Worm (Caenorhabditis elegans): ENCODE data around the gene syx-3.
A peak's percentile ranks its signal among the peaks of the same experiment; 100 is the strongest.

Gene syx-3

DNA sequence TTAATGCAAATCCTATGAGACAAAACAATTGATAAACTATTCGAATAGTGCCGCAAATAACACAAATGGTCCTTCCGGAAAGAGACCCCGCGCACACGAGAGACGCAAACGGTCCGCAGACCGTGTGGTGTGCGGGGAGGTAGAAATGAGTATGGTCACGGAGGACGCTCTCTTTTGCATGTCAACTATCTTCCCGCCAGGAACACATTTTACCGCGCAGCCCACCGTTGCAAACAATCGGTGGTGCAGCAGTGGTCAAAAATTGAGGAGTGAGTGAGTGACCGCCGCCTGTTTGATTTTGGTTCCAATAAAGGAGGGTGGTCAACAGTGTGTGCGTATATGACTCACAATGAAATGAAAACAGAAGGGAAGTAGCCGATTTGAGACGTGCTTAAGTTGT, 11.8 kb downstream of the syx-3 start:
- peak; percentile 23 for TF ChIP-seq cog-1 (tag; optimal IDR thresholded peaks at IDR 0.05)
- no peak for TF ChIP-seq ref-1 (GFP tag; conservative IDR thresholded peaks at IDR 0.05)
- TF ChIP-seq flt-1 (GFP tag; IDR thresholded peaks at IDR 0.05), result no peak
- no peak for TF ChIP-seq ztf-29 (GFP tag; IDR thresholded peaks at IDR 0.05)

DNA sequence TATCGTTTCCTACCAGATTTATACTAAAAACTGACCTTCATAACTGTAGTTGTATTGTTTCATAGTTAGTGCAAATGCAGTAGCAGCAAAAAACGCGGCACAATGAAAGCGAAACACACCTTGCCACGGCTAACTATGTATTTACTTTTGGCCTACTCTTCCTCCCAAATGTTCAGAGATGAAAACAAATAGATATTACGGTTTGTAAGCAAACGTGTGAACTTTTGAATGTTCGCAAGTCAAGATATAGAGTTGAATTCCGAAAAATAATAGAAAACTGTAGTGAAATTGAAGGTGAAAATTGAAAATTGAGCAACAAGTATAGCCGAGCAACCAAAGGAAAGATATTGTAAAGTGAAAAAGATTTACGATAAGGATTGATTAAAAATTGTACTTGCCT, 15.3 kb downstream of the syx-3 start, which contains the start of gene chtl-1:
Gene chtl-1 (minus strand): TSS at position 101 of the 400 bp plus-strand sequence.
- TF ChIP-seq tab-1 (GFP tag; IDR thresholded peaks at IDR 0.05) (no peak), ref-1 (GFP tag; conservative IDR thresholded peaks at IDR 0.05) (no peak), T22C8.4 (GFP tag; IDR thresholded peaks at IDR 0.05) (no peak), flt-1 (GFP tag; IDR thresholded peaks at IDR 0.05) (no peak), med-1 (GFP tag; optimal IDR thresholded peaks at IDR 0.05; ENCODE audit: insufficient read depth) (no peak), klf-2 (GFP tag; conservative IDR thresholded peaks at IDR 0.05) (no peak)

DNA sequence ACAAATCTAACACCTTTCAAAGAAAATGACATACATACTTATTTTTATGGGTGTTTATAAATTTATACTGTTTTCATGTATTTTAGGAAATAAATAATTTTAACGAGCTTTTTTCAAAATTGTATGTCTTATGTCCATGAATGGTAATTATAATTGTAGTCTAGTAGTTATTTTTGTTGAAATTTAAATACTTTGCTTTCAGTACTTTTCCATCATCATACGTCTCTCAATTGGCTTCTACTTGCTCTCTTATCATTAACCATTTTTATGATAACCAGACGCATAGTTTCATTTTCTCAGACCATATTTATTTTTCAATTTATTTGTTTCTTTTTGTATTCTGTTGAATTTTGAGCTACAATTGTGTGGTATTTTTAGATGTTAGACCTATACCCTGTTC, 16.5 kb downstream of the syx-3 start, which contains the start of gene F35C8.5:
Gene F35C8.5 (plus strand): TSS at position 377 of the 400 bp plus-strand sequence.
- TF ChIP-seq klf-2 (GFP tag; conservative IDR thresholded peaks at IDR 0.05) (no peak), ztf-29 (GFP tag; IDR thresholded peaks at IDR 0.05) (no peak), flt-1 (GFP tag; IDR thresholded peaks at IDR 0.05) (no peak), med-1 (GFP tag; optimal IDR thresholded peaks at IDR 0.05; ENCODE audit: insufficient read depth) (no peak), cog-1 (tag; optimal IDR thresholded peaks at IDR 0.05) (no peak), ref-1 (GFP tag; conservative IDR thresholded peaks at IDR 0.05) (no peak), T22C8.4 (GFP tag; IDR thresholded peaks at IDR 0.05) (no peak), ztf-23 (GFP tag; IDR thresholded peaks at IDR 0.05) (no peak), tab-1 (GFP tag; IDR thresholded peaks at IDR 0.05) (no peak)

DNA sequence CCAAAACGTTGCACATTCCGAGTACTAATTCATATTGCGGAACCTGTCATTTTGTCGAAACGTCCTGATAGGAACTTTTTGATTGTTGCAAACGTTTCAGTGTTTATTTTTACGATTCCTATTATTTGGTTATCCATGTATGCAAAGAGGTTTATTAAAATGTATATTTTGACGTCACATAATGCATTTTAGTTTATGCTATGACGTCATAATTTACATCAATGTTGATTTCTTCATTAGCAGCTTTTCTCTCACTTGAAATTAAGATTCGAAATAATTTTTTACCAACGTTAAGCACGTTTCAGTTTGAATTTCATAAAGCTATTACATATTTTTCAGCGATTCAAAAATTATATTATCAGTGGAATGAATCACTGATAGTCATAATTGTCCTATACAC, 17.7 kb downstream of the syx-3 start:
- no peak for TF ChIP-seq ztf-29 (GFP tag; IDR thresholded peaks at IDR 0.05)
- TF ChIP-seq flt-1 (GFP tag; IDR thresholded peaks at IDR 0.05), result no peak
- no peak for TF ChIP-seq klf-2 (GFP tag; conservative IDR thresholded peaks at IDR 0.05)
- TF ChIP-seq tab-1 (GFP tag; IDR thresholded peaks at IDR 0.05), result no peak
- TF ChIP-seq med-1 (GFP tag; optimal IDR thresholded peaks at IDR 0.05; ENCODE audit: insufficient read depth), result no peak
- TF ChIP-seq T22C8.4 (GFP tag; IDR thresholded peaks at IDR 0.05), result no peak
- no peak for TF ChIP-seq ref-1 (GFP tag; conservative IDR thresholded peaks at IDR 0.05)
- no peak for TF ChIP-seq cog-1 (tag; optimal IDR thresholded peaks at IDR 0.05)
- no peak for TF ChIP-seq ztf-23 (GFP tag; IDR thresholded peaks at IDR 0.05)

DNA sequence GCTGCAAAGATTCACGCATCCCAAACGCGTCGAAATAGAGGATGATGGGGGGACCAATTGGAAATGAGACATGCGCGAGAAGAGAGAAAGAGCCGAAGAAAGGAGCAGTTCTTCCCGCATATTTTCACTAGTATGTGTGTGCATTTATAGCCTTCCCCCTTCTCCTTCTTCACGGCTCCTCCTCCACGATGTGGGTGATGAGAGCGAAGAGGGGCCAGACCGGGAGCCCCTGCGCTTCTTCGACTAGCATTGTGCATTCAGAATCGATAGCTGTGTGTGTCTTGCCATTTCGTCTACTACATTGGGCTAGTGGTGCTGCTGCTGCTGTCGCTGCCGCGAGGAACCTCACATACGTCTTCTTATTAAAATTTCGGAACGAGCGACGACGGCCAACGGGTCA, 19.3 kb downstream of the syx-3 start, which contains the start of gene jkk-1:
Gene jkk-1 (plus strand): TSS at position 249 of the 400 bp plus-strand sequence.
- TF ChIP-seq cog-1 (tag; optimal IDR thresholded peaks at IDR 0.05) (peak; percentile 17), ztf-29 (GFP tag; IDR thresholded peaks at IDR 0.05) (no peak)

DNA sequence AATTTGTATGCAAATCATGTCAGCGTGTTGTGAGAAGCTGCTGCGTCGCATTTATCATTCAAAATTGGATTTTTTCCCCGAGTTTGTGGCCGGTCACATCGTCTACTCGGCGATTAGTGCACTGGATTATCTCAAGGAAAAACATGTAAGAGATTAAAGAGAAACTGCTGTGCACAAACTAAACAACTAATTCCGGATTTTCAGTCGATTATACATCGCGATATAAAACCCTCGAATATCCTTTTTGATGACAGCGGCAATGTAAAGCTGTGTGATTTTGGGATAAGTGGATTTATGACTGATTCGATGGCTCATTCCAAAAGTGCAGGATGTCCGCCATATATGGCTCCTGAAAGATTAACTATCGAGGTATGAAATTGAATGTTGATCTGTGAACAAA, 21.7 kb downstream of the syx-3 start:
- TF ChIP-seq T22C8.4 (GFP tag; IDR thresholded peaks at IDR 0.05) (no peak), tab-1 (GFP tag; IDR thresholded peaks at IDR 0.05) (no peak), med-1 (GFP tag; optimal IDR thresholded peaks at IDR 0.05; ENCODE audit: insufficient read depth) (no peak), ztf-29 (GFP tag; IDR thresholded peaks at IDR 0.05) (no peak), ref-1 (GFP tag; conservative IDR thresholded peaks at IDR 0.05) (no peak), cog-1 (tag; optimal IDR thresholded peaks at IDR 0.05) (no peak), klf-2 (GFP tag; conservative IDR thresholded peaks at IDR 0.05) (no peak), ztf-23 (GFP tag; IDR thresholded peaks at IDR 0.05) (no peak), flt-1 (GFP tag; IDR thresholded peaks at IDR 0.05) (no peak)

DNA sequence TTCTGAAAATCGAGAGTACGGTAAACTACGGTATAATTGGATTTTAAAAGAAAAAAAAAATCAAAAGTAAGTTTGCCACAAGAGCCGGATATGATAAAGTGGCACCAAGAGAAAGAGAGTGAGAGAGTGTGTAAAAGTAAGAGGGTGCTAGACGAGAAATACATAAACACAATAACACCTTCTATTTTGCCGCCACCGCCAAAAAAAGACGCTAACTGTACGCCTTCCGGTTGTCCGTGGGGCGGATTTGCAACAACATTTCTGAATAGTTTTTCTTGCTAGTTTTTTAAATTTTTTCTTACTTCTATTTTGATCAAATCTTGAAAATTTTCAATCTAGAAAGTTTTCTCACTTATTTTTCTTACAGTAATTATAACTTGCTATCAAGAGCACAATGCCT, 23.7 kb downstream of the syx-3 start, which contains the start of gene F35C8.8:
Gene F35C8.8 (minus strand): TSS at position 2 of the 400 bp plus-strand sequence.
- no peak for TF ChIP-seq tab-1 (GFP tag; IDR thresholded peaks at IDR 0.05)
- TF ChIP-seq klf-2 (GFP tag; conservative IDR thresholded peaks at IDR 0.05), result no peak
- TF ChIP-seq ztf-23 (GFP tag; IDR thresholded peaks at IDR 0.05), result no peak
- TF ChIP-seq ref-1 (GFP tag; conservative IDR thresholded peaks at IDR 0.05), result no peak
- TF ChIP-seq ztf-29 (GFP tag; IDR thresholded peaks at IDR 0.05), result no peak
- TF ChIP-seq flt-1 (GFP tag; IDR thresholded peaks at IDR 0.05), result no peak
- no peak for TF ChIP-seq cog-1 (tag; optimal IDR thresholded peaks at IDR 0.05)
- TF ChIP-seq med-1 (GFP tag; optimal IDR thresholded peaks at IDR 0.05; ENCODE audit: insufficient read depth), result no peak
- no peak for TF ChIP-seq T22C8.4 (GFP tag; IDR thresholded peaks at IDR 0.05)

DNA sequence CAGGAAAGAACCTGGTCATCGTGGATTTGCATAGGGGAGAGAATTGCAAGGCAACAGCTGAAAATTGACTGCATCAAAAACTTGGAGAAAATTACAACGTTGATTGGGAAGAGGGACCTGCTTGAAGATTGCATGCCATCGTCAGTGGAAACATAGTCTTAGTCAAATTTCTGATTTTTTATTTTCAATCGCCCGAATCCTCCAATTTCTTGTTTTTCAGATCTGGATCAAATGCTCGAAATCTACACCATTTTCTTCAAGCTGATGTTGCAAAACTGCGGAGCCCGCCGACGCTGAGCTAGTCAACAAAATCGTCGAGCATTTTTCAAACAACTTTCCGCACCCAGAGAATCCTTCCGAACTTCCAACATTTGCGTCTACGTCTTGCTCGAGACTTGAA, 24.7 kb downstream of the syx-3 start:
- TF ChIP-seq ref-1 (GFP tag; conservative IDR thresholded peaks at IDR 0.05) (no peak), T22C8.4 (GFP tag; IDR thresholded peaks at IDR 0.05) (no peak), med-1 (GFP tag; optimal IDR thresholded peaks at IDR 0.05; ENCODE audit: insufficient read depth) (no peak), ztf-29 (GFP tag; IDR thresholded peaks at IDR 0.05) (no peak), cog-1 (tag; optimal IDR thresholded peaks at IDR 0.05) (no peak), flt-1 (GFP tag; IDR thresholded peaks at IDR 0.05) (no peak), tab-1 (GFP tag; IDR thresholded peaks at IDR 0.05) (no peak), klf-2 (GFP tag; conservative IDR thresholded peaks at IDR 0.05) (no peak), ztf-23 (GFP tag; IDR thresholded peaks at IDR 0.05) (no peak)

DNA sequence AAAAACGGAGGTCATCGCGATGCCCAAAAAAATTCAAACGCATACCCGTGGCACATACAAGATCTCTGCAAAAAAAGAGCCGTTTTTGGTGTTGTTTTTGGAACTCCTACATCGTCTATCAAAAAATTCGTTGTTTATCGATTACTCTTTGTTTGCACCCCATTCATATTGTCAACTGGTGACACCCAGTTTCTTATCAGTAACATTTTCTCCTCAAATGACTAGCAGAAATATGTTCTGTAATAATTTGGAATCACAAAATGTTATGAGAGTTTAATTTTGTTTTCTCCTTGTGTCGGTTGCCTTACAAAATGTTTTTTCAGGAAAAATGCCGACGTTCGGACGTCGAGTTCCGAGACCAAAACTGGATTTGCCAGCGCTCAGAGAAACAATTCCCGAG, 25.8 kb downstream of the syx-3 start, which contains the start of gene sek-4:
Gene sek-4 (plus strand): TSS at position 318 of the 400 bp plus-strand sequence.
- TF ChIP-seq klf-2 (GFP tag; conservative IDR thresholded peaks at IDR 0.05), result no peak

DNA sequence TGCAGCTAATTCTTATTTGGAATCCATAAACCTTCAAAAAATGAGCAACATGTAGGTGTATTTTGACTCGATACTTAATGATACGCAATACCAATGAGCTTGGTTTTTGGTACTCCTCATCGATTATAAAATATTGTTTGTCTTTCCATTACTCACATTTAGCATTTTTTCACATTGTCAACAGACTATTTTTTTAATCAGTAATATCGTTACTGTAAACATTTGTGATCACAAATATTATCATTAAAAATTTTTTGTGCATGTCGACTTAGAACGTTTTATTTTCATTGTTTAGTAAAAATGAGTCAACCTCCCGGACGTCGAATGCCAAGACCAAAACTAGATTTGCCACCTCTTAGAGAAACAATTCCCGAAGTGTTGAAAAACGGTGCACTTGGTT, 28.4 kb downstream of the syx-3 start, which contains the start of gene sek-5:
Gene sek-5 (plus strand): TSS at position 301 of the 400 bp plus-strand sequence.
- TF ChIP-seq ztf-29 (GFP tag; IDR thresholded peaks at IDR 0.05) (no peak), ref-1 (GFP tag; conservative IDR thresholded peaks at IDR 0.05) (no peak), flt-1 (GFP tag; IDR thresholded peaks at IDR 0.05) (no peak), T22C8.4 (GFP tag; IDR thresholded peaks at IDR 0.05) (no peak), med-1 (GFP tag; optimal IDR thresholded peaks at IDR 0.05; ENCODE audit: insufficient read depth) (no peak), ztf-23 (GFP tag; IDR thresholded peaks at IDR 0.05) (no peak), klf-2 (GFP tag; conservative IDR thresholded peaks at IDR 0.05) (no peak)

All from whole organism, midembryonic.